Fruit fly (Drosophila melanogaster) whole organism, embryonic: Measurements from ENCODE around the gene CG33331.

Source experiments
- Adf1 ChIP-seq: fragments of 200-800 bp; sonication (Bioruptor generic); IDR thresholded peaks from 2 replicates; pipeline ENCODE4 v1.3.6; 2022; ENCODE audit warnings: missing biosample characterization, missing genetic modification characterization
- Aef1 ChIP-seq: fragments of 200-800 bp; sonication (Bioruptor generic); IDR thresholded peaks from 3 replicates; pipeline ENCODE4 v1.3.6; 2022; ENCODE audit warnings: missing biosample characterization, missing genetic modification characterization
- C15 ChIP-seq: fragments of 200-800 bp; sonication (Bioruptor generic); IDR thresholded peaks from 3 replicates; pipeline ENCODE4 v1.3.6; 2022; ENCODE audit warnings: missing biosample characterization, missing genetic modification characterization
- CG10147 ChIP-seq: fragments of 200-800 bp; sonication (Bioruptor generic); optimal IDR thresholded peaks from 2 replicates; lab custom pipeline; 2019; ENCODE audit warnings: missing biosample characterization, mild to moderate bottlenecking, missing genetic modification characterization, moderate library complexity
- CG10267 ChIP-seq: fragments of 200-800 bp; sonication (Bioruptor generic); optimal IDR thresholded peaks from 2 replicates; lab custom pipeline; 2018; ENCODE audit warnings: missing biosample characterization, mild to moderate bottlenecking, missing genetic modification characterization, moderate library complexity
- CG11695 ChIP-seq: fragments of 200-800 bp; sonication (Bioruptor generic); IDR thresholded peaks from 3 replicates; pipeline ENCODE4 v1.3.6; 2022; ENCODE audit warnings: missing biosample characterization, missing genetic modification characterization
- CG11696 ChIP-seq: fragments of 200-800 bp; sonication (Bioruptor generic); IDR thresholded peaks from 2 replicates; pipeline ENCODE4 v1.3.6; 2022; ENCODE audit warnings: missing biosample characterization, missing genetic modification characterization
- CG12219 ChIP-seq: fragments of 200-800 bp; sonication (Bioruptor generic); optimal IDR thresholded peaks from 3 replicates; lab custom pipeline; 2018; ENCODE audit warnings: missing biosample characterization, mild to moderate bottlenecking, missing genetic modification characterization
- CG15011 ChIP-seq: fragments of 200-800 bp; sonication (Bioruptor generic); optimal IDR thresholded peaks from 3 replicates; lab custom pipeline; 2018; ENCODE audit warnings: missing biosample characterization, mild to moderate bottlenecking, missing genetic modification characterization
- CG17385 ChIP-seq: fragments of 200-800 bp; sonication (Bioruptor generic); optimal IDR thresholded peaks from 3 replicates; lab custom pipeline; 2018; ENCODE audit warnings: missing biosample characterization, mild to moderate bottlenecking, missing genetic modification characterization
- CG18262 ChIP-seq: fragments of 200-800 bp; optimal IDR thresholded peaks from 3 replicates; lab custom pipeline; 2019; ENCODE audit warnings: missing biosample characterization, mild to moderate bottlenecking, missing genetic modification characterization, moderate library complexity
- CG2712 ChIP-seq: fragments of 200-800 bp; optimal IDR thresholded peaks from 3 replicates; lab custom pipeline; 2019; ENCODE audit warnings: missing biosample characterization, mild to moderate bottlenecking, missing genetic modification characterization, moderate library complexity
- CG30020 ChIP-seq: fragments of 200-800 bp; optimal IDR thresholded peaks from 2 replicates; lab custom pipeline; 2019; ENCODE audit warnings: missing biosample characterization, mild to moderate bottlenecking, missing genetic modification characterization, moderate library complexity
- CG34376 ChIP-seq: fragments of 200-800 bp; sonication (Bioruptor generic); optimal IDR thresholded peaks from 2 replicates; lab custom pipeline; 2018; ENCODE audit warnings: missing biosample characterization, mild to moderate bottlenecking, missing genetic modification characterization
- CG3726 ChIP-seq: fragments of 200-800 bp; sonication (Bioruptor generic); IDR thresholded peaks from 3 replicates; pipeline ENCODE4, ENCODE4 v1.3.6; 2022; ENCODE audit warnings: missing biosample characterization, missing genetic modification characterization
- CG3995 ChIP-seq: fragments of 200-800 bp; sonication (Bioruptor generic); optimal IDR thresholded peaks from 3 replicates; lab custom pipeline; 2016; ENCODE audit warnings: missing biosample characterization, missing genetic modification characterization
- CG8944 ChIP-seq: fragments of 200-800 bp; sonication (Bioruptor generic); optimal IDR thresholded peaks from 3 replicates; lab custom pipeline; 2016; ENCODE audit warnings: missing biosample characterization, missing genetic modification characterization
- CG9797 ChIP-seq: fragments of 200-800 bp; sonication (Bioruptor generic); optimal IDR thresholded peaks from 3 replicates; lab custom pipeline; 2018; ENCODE audit warnings: missing biosample characterization, mild to moderate bottlenecking, missing genetic modification characterization
- D ChIP-seq, 2 experiments: fragments of 200-800 bp in 1 of 2; fragments of >200 bp in 1 of 2; sonication (Bioruptor generic) in 1 of 2; optimal IDR thresholded peaks; 2 replicates in 1 of 2; 3 replicates in 1 of 2; lab custom pipeline; 2017; ENCODE audit warnings: mild to moderate bottlenecking in 1 of 2, missing biosample characterization in 1 of 2, missing genetic modification characterization in 1 of 2, missing genetic modification reagents in 1 of 2
- Deaf1 ChIP-seq: fragments of 200-800 bp; optimal IDR thresholded peaks from 3 replicates; lab custom pipeline; 2019; ENCODE audit warnings: missing biosample characterization, mild to moderate bottlenecking, missing genetic modification characterization, moderate library complexity
- Dfd ChIP-seq, 2 experiments: fragments of >200 bp; optimal IDR thresholded peaks; 2 replicates each; lab custom pipeline; 2017; ENCODE audit warnings: missing biosample characterization in 2 of 2, missing genetic modification characterization in 2 of 2
- Doc3 ChIP-seq: fragments of 200-800 bp; sonication (Bioruptor generic); IDR thresholded peaks from 3 replicates; pipeline ENCODE4 v1.3.6; 2022; ENCODE audit warnings: missing biosample characterization, missing genetic modification characterization; ENCODE audit not compliant: partially characterized antibody
- Drgx ChIP-seq: fragments of 200-800 bp; sonication (Bioruptor generic); IDR thresholded peaks from 2 replicates; pipeline ENCODE4 v1.3.6; 2022; ENCODE audit warnings: missing biosample characterization, missing genetic modification characterization
- Ets97D ChIP-seq: fragments of 200-800 bp; sonication (Bioruptor generic); optimal IDR thresholded peaks from 3 replicates; lab custom pipeline; 2016; ENCODE audit warnings: missing biosample characterization, missing genetic modification characterization
- Hr51 ChIP-seq, 2 experiments: fragments of 200-800 bp; sonication (Bioruptor generic); optimal IDR thresholded peaks; 2 replicates in 1 of 2; 3 replicates in 1 of 2; lab custom pipeline; 2016 to 2018; ENCODE audit warnings: missing biosample characterization in 2 of 2, missing genetic modification characterization in 2 of 2, mild to moderate bottlenecking in 1 of 2, moderate library complexity in 1 of 2
- MTF-1 ChIP-seq: fragments of 200-800 bp; sonication (Bioruptor generic); optimal IDR thresholded peaks from 2 replicates; lab custom pipeline; 2018; ENCODE audit warnings: missing biosample characterization, mild to moderate bottlenecking, missing genetic modification characterization, borderline replicate concordance
- NC2β ChIP-seq: fragments of 200-800 bp; sonication (Bioruptor generic); optimal IDR thresholded peaks from 2 replicates; lab custom pipeline; 2016; ENCODE audit warnings: missing biosample characterization, missing genetic modification characterization
- bab2 ChIP-seq: fragments of 200-800 bp; sonication (Bioruptor generic); optimal IDR thresholded peaks from 2 replicates; lab custom pipeline; 2016; ENCODE audit warnings: missing biosample characterization, missing genetic modification characterization
- bsh ChIP-seq, 2 experiments: fragments of 200-800 bp; sonication (Bioruptor generic); optimal IDR thresholded peaks; 2 replicates each; lab custom pipeline; 2017 to 2018; ENCODE audit warnings: mild to moderate bottlenecking in 2 of 2, missing biosample characterization in 2 of 2, missing genetic modification characterization in 2 of 2, moderate library complexity in 1 of 2
- cato ChIP-seq: fragments of 200-800 bp; sonication (Bioruptor generic); optimal IDR thresholded peaks from 2 replicates; lab custom pipeline; 2016; ENCODE audit warnings: missing biosample characterization, missing genetic modification characterization, borderline replicate concordance
- ci ChIP-seq: fragments of 200-800 bp; sonication (Bioruptor generic); IDR thresholded peaks from 3 replicates; pipeline ENCODE4 v1.3.6; 2022; ENCODE audit warnings: missing biosample characterization, missing genetic modification characterization
- dmrt99B ChIP-seq: fragments of 200-800 bp; sonication (Bioruptor generic); optimal IDR thresholded peaks from 2 replicates; lab custom pipeline; 2018; ENCODE audit warnings: missing biosample characterization, mild to moderate bottlenecking, missing genetic modification characterization, moderate library complexity
- en ChIP-seq: fragments of 200-800 bp; sonication (Bioruptor generic); optimal IDR thresholded peaks from 2 replicates; lab custom pipeline; 2016; ENCODE audit warnings: missing biosample characterization, missing genetic modification characterization
- fd3F ChIP-seq: fragments of 200-800 bp; sonication (Bioruptor generic); optimal IDR thresholded peaks from 2 replicates; lab custom pipeline; 2018; ENCODE audit warnings: missing biosample characterization, mild to moderate bottlenecking, missing genetic modification characterization, moderate library complexity
- insv ChIP-seq, 2 experiments: fragments of 200-800 bp; sonication (Bioruptor generic); optimal IDR thresholded peaks; 3 replicates each; lab custom pipeline; 2016 to 2018; ENCODE audit warnings: missing biosample characterization in 2 of 2, missing genetic modification characterization in 2 of 2
- knrl ChIP-seq: fragments of 200-800 bp; sonication (Bioruptor generic); IDR thresholded peaks from 3 replicates; pipeline ENCODE4 v1.3.6; 2022; ENCODE audit warnings: missing biosample characterization, missing genetic modification characterization; ENCODE audit not compliant: partially characterized antibody
- lab ChIP-seq: fragments of 200-800 bp; sonication (Bioruptor generic); optimal IDR thresholded peaks from 3 replicates; lab custom pipeline; 2017; ENCODE audit warnings: missing biosample characterization, missing genetic modification characterization, mild to moderate bottlenecking, moderate library complexity, missing genetic modification reagents
- maf-S ChIP-seq: fragments of 200-800 bp; sonication (Bioruptor generic); optimal IDR thresholded peaks from 2 replicates; lab custom pipeline; 2016; ENCODE audit warnings: missing biosample characterization, missing genetic modification characterization
- nerfin-2 ChIP-seq: fragments of 200-800 bp; sonication (Bioruptor generic); IDR thresholded peaks from 2 replicates; pipeline ENCODE4 v1.3.6; 2022; ENCODE audit warnings: missing biosample characterization, missing genetic modification characterization; ENCODE audit not compliant: partially characterized antibody
- odd ChIP-seq: fragments of 200-800 bp; sonication (Bioruptor generic); optimal IDR thresholded peaks from 2 replicates; lab custom pipeline; 2017; ENCODE audit warnings: missing biosample characterization, mild to moderate bottlenecking, missing genetic modification characterization
- onecut ChIP-seq: fragments of 200-800 bp; sonication (Bioruptor generic); IDR thresholded peaks from 2 replicates; pipeline ENCODE4 v1.3.6; 2022; ENCODE audit warnings: missing biosample characterization, missing genetic modification characterization
- pho ChIP-seq: fragments of 200-800 bp; sonication (Bioruptor generic); optimal IDR thresholded peaks from 2 replicates; lab custom pipeline; 2016; ENCODE audit warnings: missing biosample characterization, missing genetic modification characterization
- repo ChIP-seq: fragments of 200-800 bp; sonication (Bioruptor generic); optimal IDR thresholded peaks from 2 replicates; lab custom pipeline; 2016; ENCODE audit warnings: missing biosample characterization, missing genetic modification characterization
- so ChIP-seq: fragments of 200-800 bp; sonication (Bioruptor generic); IDR thresholded peaks from 3 replicates; pipeline ENCODE4 v1.3.6; 2022; ENCODE audit warnings: missing biosample characterization, missing genetic modification characterization
- tap ChIP-seq: fragments of 200-800 bp; optimal IDR thresholded peaks from 3 replicates; lab custom pipeline; 2019; ENCODE audit warnings: missing biosample characterization, mild to moderate bottlenecking, missing genetic modification characterization, moderate library complexity
- tna ChIP-seq: fragments of 200-800 bp; sonication (Bioruptor generic); IDR thresholded peaks from 2 replicates; pipeline ENCODE4 v1.3.6; 2022; ENCODE audit warnings: missing biosample characterization, missing genetic modification characterization; ENCODE audit not compliant: partially characterized antibody
- vfl ChIP-seq: fragments of 200-800 bp; sonication (Bioruptor generic); optimal IDR thresholded peaks from 2 replicates; lab custom pipeline; 2016; ENCODE audit warnings: missing biosample characterization, missing genetic modification characterization
- vnd ChIP-seq: fragments of 200-800 bp; sonication (Bioruptor generic); IDR thresholded peaks from 3 replicates; pipeline ENCODE4 v1.3.6; 2022; ENCODE audit warnings: missing biosample characterization, missing genetic modification characterization; ENCODE audit not compliant: partially characterized antibody

The CG33331 gene

dm6 chr3R:14886011-14886534 lies at the start of gene CG33331, which contains the start of the genes Rrp6 and CG33332 (continued):
- peak; percentile 64; the same call in 2 of the 3 replicates for TF ChIP-seq CG11695 (GFP tag; lab: Robert Waterston, UW)
- TF ChIP-seq CG18262 (tag; lab: Kevin White, UChicago), result peak; percentile 73
- TF ChIP-seq bsh (GFP tag; optimal IDR thresholded peaks at IDR 0.05; lab: Kevin White, UChicago), result peak in 1 of 2 experiments; percentile 63
- TF ChIP-seq CG34376 (GFP tag; lab: Kevin White, UChicago), result peak; percentile 59
- peak; percentile 61 for TF ChIP-seq vfl (GFP tag; lab: Kevin White, UChicago)
- no peak for TF ChIP-seq CG3726 (GFP tag; lab: Robert Waterston, UW)
- TF ChIP-seq ci (GFP tag; lab: Robert Waterston, UW), result peak; percentile 66; the same call in 1 of the 3 replicates
- peak; percentile 22 for TF ChIP-seq repo (GFP tag; lab: Kevin White, UChicago)
- peak; percentile 75 for TF ChIP-seq Ets97D (GFP tag; lab: Kevin White, UChicago)
- TF ChIP-seq D (optimal IDR thresholded peaks at IDR 0.05; lab: Kevin White, UChicago), result no peak
- TF ChIP-seq D (GFP tag; optimal IDR thresholded peaks at IDR 0.05; lab: Kevin White, UChicago), result no peak
- TF ChIP-seq Deaf1 (tag; lab: Kevin White, UChicago), result no peak
- no peak for TF ChIP-seq tap (tag; lab: Kevin White, UChicago)
- peak; percentile 41 for TF ChIP-seq Adf1 (GFP tag; lab: Robert Waterston, UW)
- TF ChIP-seq Dfd (GFP tag; optimal IDR thresholded peaks at IDR 0.05; lab: Kevin White, UChicago), result no peak
- TF ChIP-seq Drgx (GFP tag; lab: Robert Waterston, UW), result peak; percentile 43
- peak; percentile 53 for TF ChIP-seq bab2 (GFP tag; lab: Kevin White, UChicago)
- 0 out of 3 replicates have a peak, but pooled peaks have one; percentile 18 for TF ChIP-seq vnd (GFP tag; lab: Robert Waterston, UW)
- no peak for TF ChIP-seq tna
- no peak for TF ChIP-seq dmrt99B
- TF ChIP-seq CG15011, result no peak
- TF ChIP-seq C15 (GFP tag; lab: Robert Waterston, UW), result 0 out of 3 replicates have a peak, but pooled peaks have one; percentile 6
- no peak for TF ChIP-seq en (GFP tag; lab: Kevin White, UChicago)
- peak; percentile 95 for TF ChIP-seq CG10267
- peak; percentile 3 for TF ChIP-seq CG9797 (GFP tag; lab: Kevin White, UChicago)
- peak; percentile 78 for TF ChIP-seq CG2712 (tag; lab: Kevin White, UChicago)
- TF ChIP-seq pho (GFP tag; lab: Kevin White, UChicago), result peak; percentile 36
- peak; percentile 41; the same call in 1 of the 3 replicates for TF ChIP-seq Doc3 (GFP tag; lab: Robert Waterston, UW)
- peak; percentile 80 for TF ChIP-seq fd3F (GFP tag; lab: Kevin White, UChicago)
- TF ChIP-seq insv (GFP tag; optimal IDR thresholded peaks at IDR 0.05; lab: Kevin White, UChicago), result peak in 1 of 2 experiments; percentile 28
- TF ChIP-seq so (GFP tag; lab: Robert Waterston, UW), result peak; percentile 69; the same call in 2 of the 3 replicates
- TF ChIP-seq Aef1 (GFP tag; lab: Robert Waterston, UW), result peak; percentile 67
- TF ChIP-seq Hr51 (GFP tag; optimal IDR thresholded peaks at IDR 0.05; lab: Kevin White, UChicago), result peak in 1 of 2 experiments; percentile 69
- TF ChIP-seq odd (GFP tag; lab: Kevin White, UChicago), result no peak
- TF ChIP-seq MTF-1 (GFP tag; lab: Kevin White, UChicago), result no peak
- peak; percentile 10 for TF ChIP-seq CG12219
- peak; percentile 46 for TF ChIP-seq CG8944
- peak; percentile 61 for TF ChIP-seq maf-S
- peak; percentile 87 for TF ChIP-seq onecut
- peak; percentile 57 for TF ChIP-seq NC2β (GFP tag; lab: Kevin White, UChicago)
- peak; percentile 54 for TF ChIP-seq cato (GFP tag; lab: Kevin White, UChicago)
- peak; percentile 98 for TF ChIP-seq CG17385 (GFP tag; lab: Kevin White, UChicago)
- TF ChIP-seq nerfin-2 (GFP tag; lab: Robert Waterston, UW), result no peak; the same call in 1 of the 2 replicates
- TF ChIP-seq CG3995 (GFP tag; lab: Kevin White, UChicago), result peak; percentile 65
- peak; percentile 74 for TF ChIP-seq CG30020 (tag; lab: Kevin White, UChicago)
- peak; percentile 50 for TF ChIP-seq knrl
- TF ChIP-seq CG10147 (GFP tag; lab: Kevin White, UChicago), result peak; percentile 63
- TF ChIP-seq lab (GFP tag; lab: Kevin White, UChicago), result peak; percentile 83
- TF ChIP-seq CG11696 (GFP tag; lab: Robert Waterston, UW), result no peak
